Worm (Caenorhabditis elegans): Measurements from ENCODE around the gene shc-2.

- TF ChIP-seq ceh-82 (tag; optimal IDR thresholded peaks at IDR 0.05) = no peak
- TF ChIP-seq pag-3 (tag; optimal IDR thresholded peaks at IDR 0.05; ENCODE audit: borderline replicate concordance, insufficient read depth) = no peak
- TF ChIP-seq nhr-76 (tag; optimal IDR thresholded peaks at IDR 0.05) = no peak
- no peak for TF ChIP-seq lsy-2 (tag; optimal IDR thresholded peaks at IDR 0.05)
- TF ChIP-seq unc-98 (GFP tag; IDR thresholded peaks at IDR 0.05) = no peak
- TF ChIP-seq nhr-237 (tag; optimal IDR thresholded peaks at IDR 0.05) = no peak
- TF ChIP-seq pqm-1 (tag; optimal IDR thresholded peaks at IDR 0.05) = no peak
These were observed 17.1 kb downstream of the shc-2 start for ce11 chrII:4985961-4986503.
